Worm (Caenorhabditis elegans) whole organism, L4 larva: ENCODE data around the gene cdc-37.
A peak's percentile ranks its signal among the peaks of the same experiment; 100 is the strongest.

ENCODE experiments used
- F44E2.7 ChIP-seq: fragments of 200-800 bp; sonication (Bioruptor generic); IDR thresholded peaks from 2 replicates; pipeline ENCODE4 v2.1.2; 2022; ENCODE audit warnings: missing genetic modification characterization, missing compliant biosample characterization
- Y48G9A.11 ChIP-seq: fragments of 200-800 bp; sonication (Bioruptor generic); IDR thresholded peaks from 2 replicates; pipeline ENCODE4 v1.3.6; 2022; ENCODE audit warnings: missing genetic modification reagents, missing genetic modification characterization, missing compliant biosample characterization
- ZK546.5 ChIP-seq, 2 experiments: sonication (generic microtip); optimal IDR thresholded peaks; 2 replicates each; lab custom pipeline; 2017; ENCODE audit warnings: missing biosample characterization in 2 of 2, missing genetic modification characterization in 2 of 2
- aha-1 ChIP-seq: fragments of 150-350 bp; peaks from one replicate; lab custom pipeline; 2014; ENCODE audit warnings: missing biosample characterization, missing genetic modification characterization
- ama-1 ChIP-seq: fragments of 150-350 bp; optimal IDR thresholded peaks from 2 replicates; lab custom pipeline; 2014; ENCODE audit warnings: inconsistent platforms, mixed read lengths
- arid-1 ChIP-seq: fragments of 200-800 bp; sonication (Bioruptor generic); conservative IDR thresholded peaks from 2 replicates; pipeline ENCODE4 v1.3.6; 2022; ENCODE audit warnings: missing genetic modification reagents, missing genetic modification characterization, missing compliant biosample characterization
- attf-4 ChIP-seq: sonication (generic microtip); optimal IDR thresholded peaks from 3 replicates; lab custom pipeline; 2017; ENCODE audit warnings: missing biosample characterization, missing genetic modification characterization
- ceh-20 ChIP-seq: fragments of 200-800 bp; sonication (Bioruptor generic); IDR thresholded peaks from 2 replicates; pipeline ENCODE4 v1.3.6; 2022; ENCODE audit warnings: missing genetic modification reagents, missing genetic modification characterization, missing compliant biosample characterization
- ceh-32 ChIP-seq: sonication (generic microtip); optimal IDR thresholded peaks from 2 replicates; lab custom pipeline; 2016; ENCODE audit warnings: mild to moderate bottlenecking, missing genetic modification characterization, missing compliant biosample characterization; ENCODE audit not compliant: poor library complexity
- ctbp-1 ChIP-seq: fragments of 200-800 bp; sonication (Bioruptor generic); IDR thresholded peaks from 2 replicates; pipeline ENCODE4 v1.3.6; 2022; ENCODE audit warnings: missing genetic modification reagents, missing genetic modification characterization, missing compliant biosample characterization
- daf-12 ChIP-seq: fragments of 150-350 bp; optimal IDR thresholded peaks from 2 replicates; lab custom pipeline; 2014; ENCODE audit warnings: missing biosample characterization, missing genetic modification reagents, missing genetic modification characterization
- daf-16 ChIP-seq, 3 experiments: sonication (generic microtip); optimal IDR thresholded peaks; 2 replicates each; lab custom pipeline; 2016 to 2017; ENCODE audit warnings: missing genetic modification characterization in 3 of 3, missing genetic modification reagents in 3 of 3, mild to moderate bottlenecking in 2 of 3, missing compliant biosample characterization in 2 of 3, missing biosample characterization in 1 of 3, moderate library complexity in 1 of 3
- dmd-6 ChIP-seq: fragments of 200-800 bp; sonication (Bioruptor generic); IDR thresholded peaks from 2 replicates; pipeline ENCODE4 v1.3.6; 2022; ENCODE audit warnings: missing genetic modification reagents, missing genetic modification characterization, missing compliant biosample characterization
- dpl-1 ChIP-seq: fragments of 150-350 bp; optimal IDR thresholded peaks from 2 replicates; lab custom pipeline; 2014; ENCODE audit warnings: missing biosample characterization, missing genetic modification reagents, missing genetic modification characterization
- duxl-1 ChIP-seq: sonication (generic microtip); optimal IDR thresholded peaks from 2 replicates; lab custom pipeline; 2016; ENCODE audit warnings: mild to moderate bottlenecking, missing genetic modification characterization, moderate library complexity, missing compliant biosample characterization; ENCODE audit not compliant: poor library complexity
- dve-1 ChIP-seq: sonication (generic microtip); optimal IDR thresholded peaks from 2 replicates; lab custom pipeline; 2017; ENCODE audit warnings: antibody characterized with exemption, mild to moderate bottlenecking, missing genetic modification characterization, missing compliant biosample characterization; ENCODE audit not compliant: insufficient read depth
- fkh-10 ChIP-seq: fragments of 150-350 bp; optimal IDR thresholded peaks from 2 replicates; lab custom pipeline; 2014; ENCODE audit warnings: missing biosample characterization, missing genetic modification reagents, missing genetic modification characterization
- hif-1 ChIP-seq, 2 experiments: sonication (generic microtip); optimal IDR thresholded peaks; 2 replicates each; lab custom pipeline; 2016 to 2017; ENCODE audit warnings: missing compliant biosample characterization in 2 of 2, missing genetic modification characterization in 2 of 2, missing genetic modification reagents in 2 of 2, missing genotype in 2 of 2, mild to moderate bottlenecking in 1 of 2
- hlh-11 ChIP-seq: fragments of 200-800 bp; sonication (Bioruptor generic); optimal IDR thresholded peaks from 2 replicates; lab custom pipeline; 2018; ENCODE audit warnings: mild to moderate bottlenecking, missing genetic modification characterization, missing compliant biosample characterization
- hlh-30 ChIP-seq: sonication (generic microtip); optimal IDR thresholded peaks from 2 replicates; lab custom pipeline; 2017; ENCODE audit warnings: antibody characterized with exemption, mild to moderate bottlenecking, missing genetic modification characterization, missing compliant biosample characterization; ENCODE audit not compliant: insufficient read depth
- hmg-1.1 ChIP-seq: fragments of 200-800 bp; sonication (Bioruptor generic); IDR thresholded peaks from 2 replicates; pipeline ENCODE4 v1.3.6; 2022; ENCODE audit warnings: missing genetic modification reagents, missing genetic modification characterization, missing compliant biosample characterization
- lim-7 ChIP-seq: fragments of 200-800 bp; sonication (Bioruptor generic); IDR thresholded peaks from 2 replicates; pipeline ENCODE4 v1.3.6; 2022; ENCODE audit warnings: missing genetic modification characterization, missing compliant biosample characterization
- lin-1 ChIP-seq: fragments of 200-800 bp; sonication (Bioruptor generic); IDR thresholded peaks from 2 replicates; pipeline ENCODE4 v1.3.6; 2022; ENCODE audit warnings: missing genetic modification reagents, missing genetic modification characterization, missing compliant biosample characterization
- lin-38 ChIP-seq: fragments of 200-800 bp; sonication (Bioruptor generic); IDR thresholded peaks from 2 replicates; pipeline ENCODE4 v1.3.6; 2022; ENCODE audit warnings: missing genetic modification reagents, missing genetic modification characterization, missing compliant biosample characterization
- lsy-2 ChIP-seq, 2 experiments: fragments of 150-350 bp in 1 of 2; sonication (generic microtip) in 1 of 2; optimal IDR thresholded peaks; 2 replicates each; lab custom pipeline; 2014 to 2017; ENCODE audit warnings: missing biosample characterization in 2 of 2, missing genetic modification characterization in 2 of 2
- madf-5 ChIP-seq, 2 experiments: fragments of 200-800 bp; sonication (Bioruptor generic); IDR thresholded peaks; 2 replicates each; pipeline ENCODE4 v1.3.6; 2022; ENCODE audit warnings: missing compliant biosample characterization in 2 of 2, missing genetic modification characterization in 2 of 2
- mdl-1 ChIP-seq, 2 experiments: fragments of 150-350 bp in 1 of 2; sonication (generic microtip) in 1 of 2; optimal IDR thresholded peaks; 2 replicates each; lab custom pipeline; 2014 to 2017; ENCODE audit warnings: missing biosample characterization in 2 of 2, missing genetic modification characterization in 2 of 2
- mep-1 ChIP-seq: fragments of 150-350 bp; sonication (generic microtip); optimal IDR thresholded peaks from 3 replicates; lab custom pipeline; 2014; ENCODE audit warnings: missing biosample characterization, missing genetic modification characterization
- mes-2 ChIP-seq: sonication (generic microtip); optimal IDR thresholded peaks from 2 replicates; lab custom pipeline; 2016; ENCODE audit warnings: missing genotype, mild to moderate bottlenecking, missing genetic modification characterization, missing compliant biosample characterization; ENCODE audit not compliant: poor library complexity, severe bottlenecking
- nhr-11 ChIP-seq: fragments of 150-350 bp; optimal IDR thresholded peaks from 2 replicates; lab custom pipeline; 2014; ENCODE audit warnings: missing biosample characterization, missing genetic modification characterization
- nhr-28 ChIP-seq: fragments of 150-350 bp; optimal IDR thresholded peaks from 2 replicates; lab custom pipeline; 2014; ENCODE audit warnings: missing biosample characterization, missing genetic modification characterization
- nhr-41 ChIP-seq: fragments of 200-800 bp; sonication (Bioruptor generic); IDR thresholded peaks from 2 replicates; pipeline ENCODE4 v1.3.6; 2022; ENCODE audit warnings: missing genetic modification reagents, missing genetic modification characterization, missing compliant biosample characterization
- nhr-42 ChIP-seq: fragments of 200-800 bp; sonication (Bioruptor generic); IDR thresholded peaks from 2 replicates; pipeline ENCODE4 v1.3.6; 2022; ENCODE audit warnings: missing genetic modification characterization, missing compliant biosample characterization
- nhr-6 ChIP-seq: fragments of 150-350 bp; optimal IDR thresholded peaks from 2 replicates; lab custom pipeline; 2014; ENCODE audit warnings: missing biosample characterization, missing genetic modification characterization
- nhr-77 ChIP-seq: fragments of 150-350 bp; optimal IDR thresholded peaks from 2 replicates; lab custom pipeline; 2014; ENCODE audit warnings: missing biosample characterization, missing genetic modification characterization
- php-3 ChIP-seq: fragments of 200-800 bp; sonication (Bioruptor generic); IDR thresholded peaks from 2 replicates; pipeline ENCODE4 v1.3.6; 2022; ENCODE audit warnings: missing genetic modification reagents, missing genetic modification characterization, missing compliant biosample characterization
- pqm-1 ChIP-seq: sonication (generic microtip); optimal IDR thresholded peaks from 2 replicates; lab custom pipeline; 2017; ENCODE audit warnings: missing biosample characterization, missing genetic modification characterization
- saeg-2 ChIP-seq: fragments of 200-800 bp; sonication (Bioruptor generic); IDR thresholded peaks from 2 replicates; pipeline ENCODE4 v1.3.6; 2022; ENCODE audit warnings: missing genetic modification reagents, missing genetic modification characterization, missing compliant biosample characterization
- sdz-12 ChIP-seq: fragments of 200-800 bp; sonication (Bioruptor generic); optimal IDR thresholded peaks from 2 replicates; lab custom pipeline; 2018; ENCODE audit warnings: mild to moderate bottlenecking, missing genetic modification characterization, missing compliant biosample characterization
- spr-3 ChIP-seq: fragments of 200-800 bp; sonication (Bioruptor generic); optimal IDR thresholded peaks from 2 replicates; lab custom pipeline; 2018; ENCODE audit warnings: mild to moderate bottlenecking, missing genetic modification characterization, missing compliant biosample characterization
- unc-130 ChIP-seq: sonication (generic microtip); optimal IDR thresholded peaks from 2 replicates; lab custom pipeline; 2016; ENCODE audit warnings: missing genetic modification reagents, missing genetic modification characterization, missing compliant biosample characterization
- unc-62 ChIP-seq, 3 experiments: fragments of 150-350 bp in 1 of 3; sonication (generic microtip); optimal IDR thresholded peaks in 2 of 3; peaks in 1 of 3; 1 replicate in 1 of 3; 2 replicates in 2 of 3; lab custom pipeline; 2014 to 2017; ENCODE audit warnings: missing biosample characterization in 3 of 3, missing genetic modification characterization in 3 of 3, missing genetic modification reagents in 3 of 3, missing genotype in 1 of 3
- zag-1 ChIP-seq: fragments of 150-350 bp; optimal IDR thresholded peaks from 2 replicates; lab custom pipeline; 2014; ENCODE audit warnings: missing biosample characterization, missing genetic modification characterization
- zfp-2 ChIP-seq: sonication (generic microtip); optimal IDR thresholded peaks from 2 replicates; lab custom pipeline; 2016; ENCODE audit warnings: mild to moderate bottlenecking, missing genetic modification characterization, missing compliant biosample characterization

Gene cdc-37

ce11 chrII:624443-624842, 44.0 kb upstream of the cdc-37 start, which contains the start of gene T04B8.5:
TSS of gene T04B8.5 (minus strand) at chrII:624543.
- no peak for TF ChIP-seq ceh-20 (GFP tag; lab: Robert Waterston, UW)
- TF ChIP-seq aha-1 (tag; lab: Kevin White, UChicago): peak; percentile 55

ce11 chrII:622478-622877, 42.1 kb upstream of the cdc-37 start:
- TF ChIP-seq dmd-6 (GFP tag; lab: Robert Waterston, UW) (peak; percentile 47; the same call in 1 of the 2 replicates), dve-1 (tag; lab: Kevin White, UChicago) (peak; percentile 24), nhr-11 (tag; lab: Kevin White, UChicago) (no peak), mes-2 (tag; lab: Kevin White, UChicago) (peak; percentile 46), ZK546.5 (tag; optimal IDR thresholded peaks at IDR 0.05; lab: Kevin White, UChicago) (no peak), unc-62 (GFP tag; optimal IDR thresholded peaks at IDR 0.05 in 1 of 2; lab: Kevin White, UChicago) (peak in 1 of 2 experiments; percentile 54), unc-62 (tag; optimal IDR thresholded peaks at IDR 0.05; lab: Kevin White, UChicago) (no peak), hlh-11 (tag; lab: Kevin White, UChicago) (peak; percentile 29), lim-7 (GFP tag; lab: Robert Waterston, UW) (no peak), ama-1 (lab: Kevin White, UChicago) (no peak), daf-16 (GFP tag; optimal IDR thresholded peaks at IDR 0.05; lab: Kevin White, UChicago) (no peak), daf-16 (tag; optimal IDR thresholded peaks at IDR 0.05; lab: Kevin White, UChicago) (peak; percentile 39), nhr-28 (tag; lab: Kevin White, UChicago) (peak; percentile 27), unc-130 (GFP tag; lab: Kevin White, UChicago) (no peak), hlh-30 (peak; percentile 12), arid-1 (GFP tag; lab: Robert Waterston, UW) (no peak), mdl-1 (tag; optimal IDR thresholded peaks at IDR 0.05; lab: Kevin White, UChicago) (no peak), hmg-1.1 (GFP tag; lab: Robert Waterston, UW) (peak; percentile 65), mep-1 (tag; lab: Kevin White, UChicago) (peak; percentile 1)

ce11 chrII:621141-621540, 40.7 kb upstream of the cdc-37 start:
- TF ChIP-seq lin-38: no peak
- no peak for TF ChIP-seq php-3 (GFP tag; lab: Robert Waterston, UW)
- no peak for TF ChIP-seq nhr-77
- TF ChIP-seq hlh-11 (tag; lab: Kevin White, UChicago): peak; percentile 51
- no peak for TF ChIP-seq madf-5 (GFP tag; IDR thresholded peaks at IDR 0.05; lab: Robert Waterston, UW)
- TF ChIP-seq mes-2 (tag; lab: Kevin White, UChicago): peak; percentile 7
- peak; percentile 67 for TF ChIP-seq nhr-28 (tag; lab: Kevin White, UChicago)
- TF ChIP-seq fkh-10: no peak
- TF ChIP-seq nhr-6: no peak
- TF ChIP-seq attf-4: no peak
- no peak for TF ChIP-seq nhr-41 (GFP tag; lab: Robert Waterston, UW)
- TF ChIP-seq dmd-6 (GFP tag; lab: Robert Waterston, UW): peak; percentile 58
- TF ChIP-seq daf-12 (tag; lab: Kevin White, UChicago): no peak
- TF ChIP-seq pqm-1 (tag; lab: Kevin White, UChicago): peak; percentile 43
- peak; percentile 7 for TF ChIP-seq mep-1 (tag; lab: Kevin White, UChicago)
- no peak for TF ChIP-seq aha-1 (tag; lab: Kevin White, UChicago)
- no peak for TF ChIP-seq zfp-2 (tag; lab: Kevin White, UChicago)
- TF ChIP-seq lsy-2 (tag; optimal IDR thresholded peaks at IDR 0.05; lab: Kevin White, UChicago): no peak
- TF ChIP-seq sdz-12 (GFP tag; lab: Kevin White, UChicago): no peak
- TF ChIP-seq ctbp-1 (GFP tag; lab: Robert Waterston, UW): no peak
- TF ChIP-seq unc-62 (GFP tag; optimal IDR thresholded peaks at IDR 0.05 in 1 of 2; lab: Kevin White, UChicago): peak in 1 of 2 experiments; percentile 37
- TF ChIP-seq unc-62 (tag; optimal IDR thresholded peaks at IDR 0.05; lab: Kevin White, UChicago): no peak
- no peak for TF ChIP-seq duxl-1 (tag; lab: Kevin White, UChicago)
- no peak for TF ChIP-seq lin-1 (GFP tag; lab: Robert Waterston, UW)
- TF ChIP-seq dpl-1 (GFP tag; lab: Kevin White, UChicago): no peak
- TF ChIP-seq spr-3 (GFP tag; lab: Kevin White, UChicago): no peak
- no peak for TF ChIP-seq ceh-32 (tag; lab: Kevin White, UChicago)
- TF ChIP-seq zag-1 (tag; lab: Kevin White, UChicago): no peak
- no peak for TF ChIP-seq nhr-42 (GFP tag; lab: Robert Waterston, UW)
- no peak for TF ChIP-seq F44E2.7 (GFP tag; lab: Robert Waterston, UW)
- no peak for TF ChIP-seq Y48G9A.11 (GFP tag; lab: Robert Waterston, UW)
- TF ChIP-seq hif-1 (tag; optimal IDR thresholded peaks at IDR 0.05; lab: Kevin White, UChicago): no peak
- TF ChIP-seq dve-1 (tag; lab: Kevin White, UChicago): peak; percentile 69
- no peak for TF ChIP-seq saeg-2 (GFP tag; lab: Robert Waterston, UW)
- TF ChIP-seq daf-16 (GFP tag; optimal IDR thresholded peaks at IDR 0.05; lab: Kevin White, UChicago): no peak
- peak; percentile 86 for TF ChIP-seq daf-16 (tag; optimal IDR thresholded peaks at IDR 0.05; lab: Kevin White, UChicago)
